Worm (Caenorhabditis elegans) whole organism, young adult: ENCODE data around the gene C05B5.12.

Experiments
- C17E4.6 ChIP-seq: fragments of 200-800 bp; sonication (Bioruptor generic); IDR thresholded peaks from 2 replicates; pipeline ENCODE4 v1.3.6; 2022; ENCODE audit warnings: missing genetic modification reagents, missing genetic modification characterization, missing compliant biosample characterization
- F37B4.10 ChIP-seq: fragments of 200-800 bp; sonication (Bioruptor generic); IDR thresholded peaks from 2 replicates; pipeline ENCODE4 v1.3.6; 2022; ENCODE audit warnings: missing genetic modification characterization, missing compliant biosample characterization
- F49E8.2 ChIP-seq: sonication (generic microtip); optimal IDR thresholded peaks from 3 replicates; lab custom pipeline; 2017; ENCODE audit warnings: missing genetic modification characterization, mild to moderate bottlenecking, missing compliant biosample characterization, antibody characterized with exemption, moderate library complexity; ENCODE audit not compliant: insufficient read depth
- F52B5.7 ChIP-seq: sonication (generic microtip); optimal IDR thresholded peaks from 2 replicates; lab custom pipeline; 2016; ENCODE audit warnings: mild to moderate bottlenecking, missing genetic modification characterization, missing compliant biosample characterization
- F55B11.4 ChIP-seq: sonication (generic microtip); optimal IDR thresholded peaks from 2 replicates; lab custom pipeline; 2016; ENCODE audit warnings: missing compliant biosample characterization, missing genetic modification characterization, borderline replicate concordance; ENCODE audit not compliant: insufficient read depth
- F57A8.1 ChIP-seq: fragments of 200-800 bp; sonication (Bioruptor generic); optimal IDR thresholded peaks from 2 replicates; lab custom pipeline; 2018; ENCODE audit warnings: mild to moderate bottlenecking, missing genetic modification characterization, moderate library complexity, missing compliant biosample characterization
- F57C9.4 ChIP-seq: sonication (generic microtip); optimal IDR thresholded peaks from 2 replicates; lab custom pipeline; 2017; ENCODE audit warnings: mild to moderate bottlenecking, missing genetic modification characterization, missing compliant biosample characterization
- T07F8.4 ChIP-seq: sonication (generic microtip); optimal IDR thresholded peaks from 2 replicates; lab custom pipeline; 2016; ENCODE audit warnings: mild to moderate bottlenecking, missing genetic modification characterization, moderate library complexity, missing compliant biosample characterization
- Y53G8AR.9 ChIP-seq: fragments of 200-800 bp; sonication (Bioruptor generic); conservative IDR thresholded peaks from 2 replicates; pipeline ENCODE4 v1.3.6; 2022; ENCODE audit warnings: missing genetic modification reagents, missing genetic modification characterization, missing compliant biosample characterization
- Y79H2A.3 ChIP-seq: fragments of 200-800 bp; sonication (Bioruptor generic); conservative IDR thresholded peaks from 2 replicates; pipeline ENCODE4 v1.3.6; 2022; ENCODE audit warnings: missing genetic modification reagents, missing genetic modification characterization, missing compliant biosample characterization
- ZK185.1 ChIP-seq: sonication (generic microtip); optimal IDR thresholded peaks from 2 replicates; lab custom pipeline; 2016; ENCODE audit warnings: mild to moderate bottlenecking, missing genetic modification characterization, missing compliant biosample characterization; ENCODE audit not compliant: poor library complexity, severe bottlenecking
- atf-7 ChIP-seq: sonication (generic microtip); optimal IDR thresholded peaks from 2 replicates; lab custom pipeline; 2017; ENCODE audit warnings: mild to moderate bottlenecking, missing genetic modification characterization, missing compliant biosample characterization
- athp-1 ChIP-seq: sonication (generic microtip); optimal IDR thresholded peaks from 2 replicates; lab custom pipeline; 2017; ENCODE audit warnings: mild to moderate bottlenecking, missing genetic modification characterization, missing compliant biosample characterization
- ccch-3 ChIP-seq: fragments of 200-800 bp; sonication (Bioruptor generic); optimal IDR thresholded peaks from 2 replicates; lab custom pipeline; 2018; ENCODE audit warnings: mild to moderate bottlenecking, missing genetic modification characterization, missing compliant biosample characterization
- ceh-40 ChIP-seq: fragments of 200-800 bp; sonication (Bioruptor generic); IDR thresholded peaks from 2 replicates; pipeline ENCODE4 v1.3.6; 2022; ENCODE audit warnings: missing genetic modification characterization, missing compliant biosample characterization
- chd-7 ChIP-seq: sonication (generic microtip); optimal IDR thresholded peaks from 2 replicates; lab custom pipeline; 2016; ENCODE audit warnings: mild to moderate bottlenecking, missing genetic modification characterization, moderate library complexity, missing compliant biosample characterization
- him-1 ChIP-seq: sonication (generic microtip); optimal IDR thresholded peaks from 2 replicates; lab custom pipeline; 2016; ENCODE audit warnings: missing genotype, missing genetic modification reagents, missing genetic modification characterization, missing compliant biosample characterization
- hmg-20 ChIP-seq: fragments of 200-800 bp; sonication (Bioruptor generic); IDR thresholded peaks from 2 replicates; pipeline ENCODE4 v1.3.6; 2022; ENCODE audit warnings: missing genetic modification reagents, missing genetic modification characterization, missing compliant biosample characterization
- hrde-1 ChIP-seq: sonication (generic microtip); optimal IDR thresholded peaks from 2 replicates; lab custom pipeline; 2016; ENCODE audit warnings: missing genetic modification characterization, mild to moderate bottlenecking, missing compliant biosample characterization, moderate library complexity, missing genotype, missing genetic modification reagents, borderline replicate concordance
- lag-1 ChIP-seq: fragments of 200-800 bp; sonication (Bioruptor generic); IDR thresholded peaks from 2 replicates; pipeline ENCODE4 v1.3.6; 2022; ENCODE audit warnings: missing genetic modification reagents, missing genetic modification characterization, missing compliant biosample characterization
- let-607 ChIP-seq, 2 experiments: fragments of 200-800 bp in 1 of 2; sonication (Bioruptor generic) in 1 of 2; sonication (generic microtip) in 1 of 2; optimal IDR thresholded peaks; 2 replicates each; lab custom pipeline; 2016 to 2018; ENCODE audit warnings: mild to moderate bottlenecking in 2 of 2, missing compliant biosample characterization in 2 of 2, missing genetic modification characterization in 2 of 2, moderate library complexity in 2 of 2, missing genotype in 1 of 2
- mel-28 ChIP-seq: sonication (generic microtip); optimal IDR thresholded peaks from 2 replicates; lab custom pipeline; 2016; ENCODE audit warnings: borderline replicate concordance, mild to moderate bottlenecking, missing genetic modification characterization, missing compliant biosample characterization
- mes-4 ChIP-seq: sonication (generic microtip); optimal IDR thresholded peaks from 2 replicates; lab custom pipeline; 2016; ENCODE audit warnings: missing genotype, missing genetic modification characterization, missing compliant biosample characterization
- nfya-1 ChIP-seq: sonication (generic microtip); optimal IDR thresholded peaks from 2 replicates; lab custom pipeline; 2017; ENCODE audit warnings: antibody characterized with exemption, missing compliant biosample characterization, missing genetic modification characterization, borderline replicate concordance; ENCODE audit not compliant: insufficient read depth
- rec-8 ChIP-seq, 2 experiments: sonication (generic microtip); optimal IDR thresholded peaks; 2 replicates each; lab custom pipeline; 2016; ENCODE audit warnings: mild to moderate bottlenecking in 2 of 2, missing genetic modification characterization in 2 of 2, missing genetic modification reagents in 2 of 2, missing genotype in 2 of 2, missing biosample characterization in 1 of 2, missing compliant biosample characterization in 1 of 2, moderate library complexity in 1 of 2
- rpc-1 ChIP-seq, 2 experiments: fragments of 150-350 bp in 1 of 2; sonication (generic microtip) in 1 of 2; optimal IDR thresholded peaks; 2 replicates each; lab custom pipeline; 2014 to 2018; ENCODE audit warnings: missing biosample characterization in 1 of 2, missing genetic modification characterization in 1 of 2, missing genetic modification reagents in 1 of 2, missing genotype in 1 of 2
- sdz-38 ChIP-seq: sonication (generic microtip); optimal IDR thresholded peaks from 2 replicates; lab custom pipeline; 2016; ENCODE audit warnings: missing genotype, missing genetic modification characterization, missing compliant biosample characterization
- sea-2 ChIP-seq: fragments of 200-800 bp; sonication (Bioruptor generic); IDR thresholded peaks from 2 replicates; pipeline ENCODE4 v1.3.6; 2022; ENCODE audit warnings: missing genetic modification characterization, missing compliant biosample characterization
- sptf-2 ChIP-seq: fragments of 200-800 bp; sonication (Bioruptor generic); optimal IDR thresholded peaks from 2 replicates; lab custom pipeline; 2018; ENCODE audit warnings: mild to moderate bottlenecking, missing genetic modification characterization, missing compliant biosample characterization
- tbx-9 ChIP-seq: sonication (generic microtip); optimal IDR thresholded peaks from 2 replicates; lab custom pipeline; 2016; ENCODE audit warnings: borderline replicate concordance, missing genetic modification characterization, inconsistent platforms, missing compliant biosample characterization
- unc-62 ChIP-seq: fragments of 150-350 bp; optimal IDR thresholded peaks from 2 replicates; lab custom pipeline; 2014; ENCODE audit warnings: missing biosample characterization, missing genetic modification reagents, missing genetic modification characterization
- xnd-1 ChIP-seq: sonication (generic microtip); optimal IDR thresholded peaks from 2 replicates; lab custom pipeline; 2016; ENCODE audit warnings: missing genotype, missing genetic modification reagents, missing genetic modification characterization, missing compliant biosample characterization
- zfh-2 ChIP-seq: fragments of 200-800 bp; sonication (Bioruptor generic); conservative IDR thresholded peaks from 2 replicates; pipeline ENCODE4 v1.3.6; 2022; ENCODE audit warnings: missing genetic modification reagents, missing genetic modification characterization, missing compliant biosample characterization
- ztf-22 ChIP-seq: fragments of 200-800 bp; sonication (Bioruptor generic); optimal IDR thresholded peaks from 2 replicates; lab custom pipeline; 2018; ENCODE audit warnings: mild to moderate bottlenecking, missing genetic modification characterization, moderate library complexity, missing compliant biosample characterization
- ztf-26 ChIP-seq: sonication (generic microtip); optimal IDR thresholded peaks from 2 replicates; lab custom pipeline; 2017; ENCODE audit warnings: missing genetic modification characterization, missing compliant biosample characterization
- ztf-28 ChIP-seq: fragments of 200-800 bp; sonication (Bioruptor generic); IDR thresholded peaks from 2 replicates; pipeline ENCODE4 v1.3.6; 2022; ENCODE audit warnings: missing genetic modification reagents, missing genetic modification characterization, missing compliant biosample characterization

C05B5.12 gene

ce11 chrIII:10025989-10026388, 38.8 kb downstream of the C05B5.12 start, which contains the start of gene ins-22 (continued):
- no peak for TF ChIP-seq let-607 (tag; optimal IDR thresholded peaks at IDR 0.05; lab: Kevin White, UChicago)

ce11 chrIII:10027947-10028346, 40.8 kb downstream of the C05B5.12 start, which contains the start of gene ins-23:
Gene ins-23, plus strand, starts transcription at chrIII:10028247.
- TF ChIP-seq rec-8 (tag; optimal IDR thresholded peaks at IDR 0.05; lab: Kevin White, UChicago) (no peak), ZK185.1 (tag; lab: Kevin White, UChicago) (no peak), ztf-28 (GFP tag; lab: Robert Waterston, UW) (no peak), unc-62 (GFP tag; lab: Kevin White, UChicago) (no peak), F57C9.4 (no peak), ccch-3 (GFP tag; lab: Kevin White, UChicago) (no peak), hmg-20 (GFP tag; lab: Robert Waterston, UW) (no peak)

ce11 chrIII:10030549-10030948, 43.4 kb downstream of the C05B5.12 start, which contains the start of gene M04D8.4:
Gene M04D8.4, minus strand, starts transcription at chrIII:10030649.
- no peak for TF ChIP-seq F55B11.4 (tag; lab: Kevin White, UChicago)
- no peak for TF ChIP-seq tbx-9 (tag; lab: Kevin White, UChicago)
- TF ChIP-seq ceh-40: no peak
- no peak for TF ChIP-seq zfh-2 (GFP tag; lab: Robert Waterston, UW)
- no peak for TF ChIP-seq xnd-1
- TF ChIP-seq athp-1 (tag; lab: Kevin White, UChicago): no peak
- TF ChIP-seq C17E4.6 (GFP tag; lab: Robert Waterston, UW): no peak
- TF ChIP-seq ztf-22 (GFP tag; lab: Kevin White, UChicago): no peak
- no peak for TF ChIP-seq mel-28
- TF ChIP-seq rpc-1 (optimal IDR thresholded peaks at IDR 0.05; lab: Kevin White, UChicago): no peak
- TF ChIP-seq rpc-1 (tag; optimal IDR thresholded peaks at IDR 0.05; lab: Kevin White, UChicago): no peak
- no peak for TF ChIP-seq lag-1 (GFP tag; lab: Robert Waterston, UW)
- TF ChIP-seq sdz-38 (tag; lab: Kevin White, UChicago): no peak

- TF ChIP-seq rec-8 (tag; optimal IDR thresholded peaks at IDR 0.05; lab: Kevin White, UChicago): no peak
- TF ChIP-seq Y79H2A.3 (GFP tag; lab: Robert Waterston, UW): no peak
- TF ChIP-seq sptf-2 (GFP tag; lab: Kevin White, UChicago): no peak
- no peak for TF ChIP-seq him-1 (tag; lab: Kevin White, UChicago)
- no peak for TF ChIP-seq F37B4.10
- TF ChIP-seq mes-4 (tag; lab: Kevin White, UChicago): no peak
- no peak for TF ChIP-seq atf-7
- TF ChIP-seq Y53G8AR.9 (GFP tag; lab: Robert Waterston, UW): no peak
- TF ChIP-seq hrde-1 (tag; lab: Kevin White, UChicago): no peak
- no peak for TF ChIP-seq ztf-26 (tag; lab: Kevin White, UChicago)
- TF ChIP-seq T07F8.4: no peak
- TF ChIP-seq F52B5.7 (tag; lab: Kevin White, UChicago): no peak
- TF ChIP-seq F57A8.1 (GFP tag; lab: Kevin White, UChicago): no peak
- no peak for TF ChIP-seq chd-7
- no peak for TF ChIP-seq sea-2 (GFP tag; lab: Robert Waterston, UW)
- no peak for TF ChIP-seq F49E8.2 (tag; lab: Kevin White, UChicago)
- no peak for TF ChIP-seq nfya-1 (tag; lab: Kevin White, UChicago)
Observed at ce11 chrIII:10033213-10033612, 46.0 kb downstream of the C05B5.12 start, which contains the start of gene M04D8.5. Gene M04D8.5, minus strand, starts transcription at chrIII:10033313.
